Worm (Caenorhabditis elegans): ENCODE measurements around the gene dars-1.

DNA sequence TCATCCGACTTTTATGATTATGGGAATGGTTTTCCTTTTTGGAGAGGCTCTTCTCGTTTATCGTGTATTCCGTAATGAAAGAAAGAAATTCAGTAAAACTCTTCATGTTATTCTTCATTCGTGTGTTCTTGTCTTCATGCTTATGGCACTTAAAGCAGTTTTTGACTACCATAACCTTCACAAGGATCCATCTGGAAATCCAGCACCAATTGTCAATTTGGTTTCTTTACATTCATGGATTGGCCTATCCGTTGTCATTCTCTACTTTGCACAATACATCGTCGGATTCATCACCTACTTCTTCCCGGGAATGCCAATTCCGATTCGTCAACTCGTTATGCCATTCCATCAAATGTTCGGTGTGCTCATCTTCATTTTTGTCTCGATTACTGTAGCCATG is 20.6 kb upstream of the dars-1 start:
- TF ChIP-seq egl-27 (tag; optimal IDR thresholded peaks at IDR 0.05): no peak
- TF ChIP-seq fos-1 (tag; optimal IDR thresholded peaks at IDR 0.05): no peak
- TF ChIP-seq nhr-21 (tag; optimal IDR thresholded peaks at IDR 0.05): no peak
- no peak for TF ChIP-seq mdl-1 (tag; optimal IDR thresholded peaks at IDR 0.05)
- no peak for TF ChIP-seq nhr-237 (tag; optimal IDR thresholded peaks at IDR 0.05)
- TF ChIP-seq lin-39 (tag; optimal IDR thresholded peaks at IDR 0.05): no peak
- TF ChIP-seq ceh-82 (tag; optimal IDR thresholded peaks at IDR 0.05): no peak
